Worm (Caenorhabditis elegans) whole organism, mixed stage, embryonic: Measurements from ENCODE around the gene E02A10.4.

ENCODE experiments used
- bed-3 ChIP-seq: fragments of 200-800 bp; sonication (Bioruptor generic); optimal IDR thresholded peaks from 3 replicates; lab custom pipeline; 2018; ENCODE audit warnings: mild to moderate bottlenecking, missing genetic modification characterization, moderate library complexity, missing compliant biosample characterization
- blmp-1 ChIP-seq: fragments of 150-350 bp; optimal IDR thresholded peaks from 2 replicates; lab custom pipeline; 2014; ENCODE audit warnings: missing biosample characterization, missing genetic modification characterization
- ceh-43 ChIP-seq: fragments of 200-800 bp; sonication (Bioruptor generic); optimal IDR thresholded peaks from 2 replicates; lab custom pipeline; 2018; ENCODE audit warnings: mild to moderate bottlenecking, missing genetic modification characterization, moderate library complexity, missing compliant biosample characterization
- hlh-1 ChIP-seq: fragments of 150-350 bp; optimal IDR thresholded peaks from 2 replicates; lab custom pipeline; 2014; ENCODE audit warnings: missing biosample characterization, missing genetic modification reagents, missing genetic modification characterization
- lsy-2 ChIP-seq: fragments of 150-350 bp; optimal IDR thresholded peaks from 2 replicates; lab custom pipeline; 2014; ENCODE audit warnings: missing biosample characterization, missing genetic modification characterization
- nhr-12 ChIP-seq: fragments of 150-350 bp; optimal IDR thresholded peaks from 2 replicates; lab custom pipeline; 2014; ENCODE audit warnings: missing biosample characterization, missing genetic modification characterization
- nhr-2 ChIP-seq: fragments of 150-350 bp; optimal IDR thresholded peaks from 2 replicates; lab custom pipeline; 2014; ENCODE audit warnings: missing biosample characterization, missing genetic modification characterization
- nhr-76 ChIP-seq: sonication (generic microtip); optimal IDR thresholded peaks from 2 replicates; lab custom pipeline; 2017; ENCODE audit warnings: missing biosample characterization, missing genetic modification characterization
- pha-4 ChIP-seq: fragments of 150-350 bp; optimal IDR thresholded peaks from 2 replicates; lab custom pipeline; 2018; ENCODE audit warnings: missing biosample characterization, missing genetic modification reagents, missing genetic modification characterization
- unc-120 ChIP-seq: sonication (generic microtip); optimal IDR thresholded peaks from 2 replicates; lab custom pipeline; 2017; ENCODE audit warnings: missing genetic modification characterization, missing compliant biosample characterization; ENCODE audit not compliant: poor library complexity, severe bottlenecking
- unc-39 ChIP-seq: fragments of 150-350 bp; optimal IDR thresholded peaks from 2 replicates; lab custom pipeline; 2014; ENCODE audit warnings: missing biosample characterization, missing genetic modification characterization
- unc-62 ChIP-seq: fragments of 150-350 bp; optimal IDR thresholded peaks from 2 replicates; lab custom pipeline; 2014; ENCODE audit warnings: missing biosample characterization, missing genetic modification reagents, missing genetic modification characterization
- ztf-11 ChIP-seq: fragments of 150-350 bp; optimal IDR thresholded peaks from 2 replicates; lab custom pipeline; 2014; ENCODE audit warnings: missing biosample characterization, missing genetic modification characterization

- TF ChIP-seq unc-62 (no peak), blmp-1 (tag; lab: Kevin White, UChicago) (no peak), nhr-76 (tag; lab: Kevin White, UChicago) (no peak), ztf-11 (tag; lab: Kevin White, UChicago) (no peak), lsy-2 (no peak), unc-39 (no peak), nhr-12 (tag; lab: Kevin White, UChicago) (no peak), pha-4 (tag; lab: Kevin White, UChicago) (no peak), bed-3 (no peak), ceh-43 (GFP tag; lab: Kevin White, UChicago) (no peak), hlh-1 (tag; lab: Kevin White, UChicago) (no peak), nhr-2 (tag; lab: Kevin White, UChicago) (no peak), unc-120 (tag; lab: Kevin White, UChicago) (no peak)
Measured at ce11 chrV:12599110-12599509, 31.4 kb upstream of the E02A10.4 start, which contains the start of the genes C14C10.10 and ril-2.
